Worm (Caenorhabditis elegans) whole organism, mixed stage, embryonic: ENCODE results near the gene T01B4.3.
A peak's percentile ranks its signal among the peaks of the same experiment; 100 is the strongest.

ENCODE experiments used
- blmp-1 ChIP-seq: fragments of 150-350 bp; optimal IDR thresholded peaks from 2 replicates; lab custom pipeline; 2014; ENCODE audit warnings: missing biosample characterization, missing genetic modification characterization
- hlh-1 ChIP-seq: fragments of 150-350 bp; optimal IDR thresholded peaks from 2 replicates; lab custom pipeline; 2014; ENCODE audit warnings: missing biosample characterization, missing genetic modification reagents, missing genetic modification characterization
- mab-5 ChIP-seq: fragments of 150-350 bp; optimal IDR thresholded peaks from 2 replicates; lab custom pipeline; 2014; ENCODE audit warnings: missing biosample characterization, missing genetic modification characterization
- mls-2 ChIP-seq: sonication (generic microtip); optimal IDR thresholded peaks from 2 replicates; lab custom pipeline; 2016; ENCODE audit warnings: mild to moderate bottlenecking, missing genetic modification characterization, moderate library complexity, missing compliant biosample characterization
- nhr-12 ChIP-seq: fragments of 150-350 bp; optimal IDR thresholded peaks from 2 replicates; lab custom pipeline; 2014; ENCODE audit warnings: missing biosample characterization, missing genetic modification characterization
- nhr-76 ChIP-seq: sonication (generic microtip); optimal IDR thresholded peaks from 2 replicates; lab custom pipeline; 2017; ENCODE audit warnings: missing biosample characterization, missing genetic modification characterization
- pha-4 ChIP-seq: fragments of 150-350 bp; optimal IDR thresholded peaks from 2 replicates; lab custom pipeline; 2018; ENCODE audit warnings: missing biosample characterization, missing genetic modification reagents, missing genetic modification characterization
- snpc-4 ChIP-seq: fragments of 150-350 bp; optimal IDR thresholded peaks from 2 replicates; lab custom pipeline; 2014; ENCODE audit warnings: missing biosample characterization, missing genetic modification characterization
- unc-62 ChIP-seq: fragments of 150-350 bp; optimal IDR thresholded peaks from 2 replicates; lab custom pipeline; 2014; ENCODE audit warnings: missing biosample characterization, missing genetic modification reagents, missing genetic modification characterization
- zip-8 ChIP-seq: fragments of 150-350 bp; optimal IDR thresholded peaks from 2 replicates; lab custom pipeline; 2014; ENCODE audit warnings: missing biosample characterization, missing genetic modification characterization

DNA sequence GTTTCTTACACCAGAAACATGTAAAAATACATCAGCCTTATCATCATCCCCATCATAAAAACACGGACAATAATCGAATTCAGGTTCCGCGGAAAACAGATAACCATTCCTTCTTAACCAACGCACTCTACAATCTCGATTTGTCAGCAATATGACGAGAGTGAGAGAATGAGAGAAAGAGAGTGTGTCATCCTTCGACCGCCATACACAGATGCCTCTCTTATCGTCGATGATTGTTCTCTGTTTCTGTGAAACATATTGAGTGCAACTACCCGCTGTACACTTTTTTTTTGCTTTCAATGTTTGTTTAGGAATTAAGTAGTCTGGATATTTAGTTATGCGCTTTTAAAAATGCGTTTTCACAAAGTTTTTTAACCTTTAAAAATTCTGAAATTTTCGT, 31.5 kb upstream of the T01B4.3 start:
- TF ChIP-seq unc-62 (GFP tag; lab: Kevin White, UChicago) = peak; percentile 29
- TF ChIP-seq snpc-4 (tag; lab: Kevin White, UChicago) = no peak
- no peak for TF ChIP-seq nhr-12 (tag; lab: Kevin White, UChicago)
- no peak for TF ChIP-seq mls-2 (tag; lab: Kevin White, UChicago)
- no peak for TF ChIP-seq hlh-1 (tag; lab: Kevin White, UChicago)
- TF ChIP-seq mab-5 (tag; lab: Kevin White, UChicago) = no peak
- TF ChIP-seq blmp-1 (tag; lab: Kevin White, UChicago) = no peak
- no peak for TF ChIP-seq nhr-76
- TF ChIP-seq zip-8 (tag; lab: Kevin White, UChicago) = no peak
- TF ChIP-seq pha-4 (tag; lab: Kevin White, UChicago) = no peak
